Worm (Caenorhabditis elegans): ENCODE results near the gene Y39B6A.27.

DNA sequence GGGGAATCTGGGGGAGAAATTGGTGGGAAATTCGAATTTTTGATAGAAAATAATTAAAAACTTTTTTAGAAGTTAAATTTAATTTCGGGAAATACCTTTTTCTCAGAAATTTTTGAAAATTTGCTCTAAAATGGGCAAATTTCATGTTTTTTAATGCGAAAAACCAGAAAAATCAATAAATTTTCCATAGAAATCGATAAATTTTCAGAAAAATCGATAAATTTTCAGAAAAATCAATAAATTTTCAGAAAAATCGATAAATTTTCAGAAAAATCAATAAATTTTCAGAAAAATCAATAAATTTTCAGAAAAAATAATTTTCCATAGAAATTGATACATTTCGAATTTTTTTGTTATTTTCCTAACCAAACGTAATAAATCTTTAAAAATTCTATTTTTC lies 45.5 kb upstream of the Y39B6A.27 start:
- TF ChIP-seq flt-1 (GFP tag; IDR thresholded peaks at IDR 0.05), result no peak
- TF ChIP-seq cog-1 (tag; optimal IDR thresholded peaks at IDR 0.05), result no peak
- no peak for TF ChIP-seq ref-1 (GFP tag; conservative IDR thresholded peaks at IDR 0.05)
- no peak for TF ChIP-seq ztf-23 (GFP tag; IDR thresholded peaks at IDR 0.05)
- TF ChIP-seq T22C8.4 (GFP tag; IDR thresholded peaks at IDR 0.05), result peak; percentile 75
- TF ChIP-seq med-1 (GFP tag; optimal IDR thresholded peaks at IDR 0.05; ENCODE audit: insufficient read depth), result no peak

All from whole organism, midembryonic.